Fruit fly (Drosophila melanogaster) whole organism, larva: ENCODE results near the gene CG13003.

Source experiments
- noc ChIP-seq: fragments of 200-800 bp; sonication (Bioruptor generic); optimal IDR thresholded peaks from 3 replicates; lab custom pipeline; 2019; ENCODE audit warnings: missing biosample characterization, mild to moderate bottlenecking, missing genetic modification characterization, moderate library complexity

CG13003 gene

dm6 chrX:16839033-16839432 lies 37.3 kb downstream of the CG13003 start:
- TF ChIP-seq noc (tag; lab: Kevin White, UChicago): no peak

dm6 chrX:16837588-16838178 lies 38.7 kb downstream of the CG13003 start:
- TF ChIP-seq noc (tag; lab: Kevin White, UChicago): peak; percentile 32

dm6 chrX:16836805-16837333 lies 39.5 kb downstream of the CG13003 start:
- TF ChIP-seq noc (tag; lab: Kevin White, UChicago): no peak

- peak; percentile 80 for TF ChIP-seq noc (tag; lab: Kevin White, UChicago)
Measured at dm6 chrX:16836091-16836799, 40.1 kb downstream of the CG13003 start.

- no peak for TF ChIP-seq noc (tag; lab: Kevin White, UChicago)
Measured at dm6 chrX:16835304-16835703, 41.0 kb downstream of the CG13003 start, which contains the start of the genes CG13004 and CG46306. Gene CG13004 (minus strand): TSS chrX:16835520. Gene CG46306 (minus strand): TSS chrX:16835520.

dm6 chrX:16834259-16834658 lies 42.1 kb downstream of the CG13003 start:
- TF ChIP-seq noc (tag; lab: Kevin White, UChicago): no peak

- TF ChIP-seq noc (tag; lab: Kevin White, UChicago): no peak
Measured at dm6 chrX:16833097-16833496, 43.2 kb downstream of the CG13003 start.

- no peak for TF ChIP-seq noc (tag; lab: Kevin White, UChicago)
Measured at dm6 chrX:16831848-16832247, 44.5 kb downstream of the CG13003 start.

- TF ChIP-seq noc (tag; lab: Kevin White, UChicago): no peak
Measured at dm6 chrX:16830081-16830480, 46.3 kb downstream of the CG13003 start.

- peak; percentile 43 for TF ChIP-seq noc (tag; lab: Kevin White, UChicago)
Measured at dm6 chrX:16829439-16830028, 46.8 kb downstream of the CG13003 start.

dm6 chrX:16822080-16822479 lies 54.3 kb downstream of the CG13003 start:
- peak; percentile 22 for TF ChIP-seq noc (tag; lab: Kevin White, UChicago)

dm6 chrX:16821216-16821615 lies 55.1 kb downstream of the CG13003 start:
- no peak for TF ChIP-seq noc (tag; lab: Kevin White, UChicago)

- no peak for TF ChIP-seq noc (tag; lab: Kevin White, UChicago)
Measured at dm6 chrX:16820665-16821064, 55.7 kb downstream of the CG13003 start.

dm6 chrX:16818186-16818585 lies 58.2 kb downstream of the CG13003 start:
- no peak for TF ChIP-seq noc (tag; lab: Kevin White, UChicago)

- no peak for TF ChIP-seq noc (tag; lab: Kevin White, UChicago)
Measured at dm6 chrX:16816500-16816899, 59.8 kb downstream of the CG13003 start.

dm6 chrX:16815168-16815567 lies 61.2 kb downstream of the CG13003 start:
- TF ChIP-seq noc (tag; lab: Kevin White, UChicago): no peak
